Fruit fly (Drosophila melanogaster) whole organism, embryonic: ENCODE measurements around the gene CG43131.

Source experiments
- CG11695 ChIP-seq: fragments of 200-800 bp; sonication (Bioruptor generic); IDR thresholded peaks from 3 replicates; pipeline ENCODE4 v1.3.6; 2022; ENCODE audit warnings: missing biosample characterization, missing genetic modification characterization
- CG11723 ChIP-seq: fragments of 200-800 bp; sonication (Bioruptor generic); optimal IDR thresholded peaks from 2 replicates; lab custom pipeline; 2017; ENCODE audit warnings: missing biosample characterization, mild to moderate bottlenecking, missing genetic modification characterization
- CG12071 ChIP-seq: fragments of 200-800 bp; sonication (Bioruptor generic); optimal IDR thresholded peaks from 3 replicates; lab custom pipeline; 2018; ENCODE audit warnings: missing biosample characterization, mild to moderate bottlenecking, missing genetic modification characterization
- CG13287 ChIP-seq: fragments of 200-800 bp; sonication (Bioruptor generic); IDR thresholded peaks from 2 replicates; pipeline ENCODE4 v1.3.6; 2022; ENCODE audit warnings: missing biosample characterization, missing genetic modification characterization; ENCODE audit not compliant: partially characterized antibody
- CG13424 ChIP-seq: fragments of 200-800 bp; sonication (Bioruptor generic); optimal IDR thresholded peaks from 2 replicates; lab custom pipeline; 2019; ENCODE audit warnings: missing biosample characterization, mild to moderate bottlenecking, missing genetic modification characterization, moderate library complexity
- CG14710 ChIP-seq: fragments of 200-800 bp; sonication (Bioruptor generic); optimal IDR thresholded peaks from 3 replicates; lab custom pipeline; 2019; ENCODE audit warnings: missing biosample characterization, mild to moderate bottlenecking, missing genetic modification characterization, moderate library complexity
- CG15011 ChIP-seq: fragments of 200-800 bp; sonication (Bioruptor generic); optimal IDR thresholded peaks from 3 replicates; lab custom pipeline; 2018; ENCODE audit warnings: missing biosample characterization, mild to moderate bottlenecking, missing genetic modification characterization
- CG15601 ChIP-seq: fragments of 200-800 bp; sonication (Bioruptor generic); optimal IDR thresholded peaks from 3 replicates; lab custom pipeline; 2019; ENCODE audit warnings: missing biosample characterization, mild to moderate bottlenecking, missing genetic modification characterization, moderate library complexity
- CG15696 ChIP-seq: fragments of 200-800 bp; sonication (Bioruptor generic); optimal IDR thresholded peaks from 2 replicates; lab custom pipeline; 2019; ENCODE audit warnings: missing biosample characterization, mild to moderate bottlenecking, missing genetic modification characterization, moderate library complexity
- CG18476 ChIP-seq: fragments of 200-800 bp; sonication (Bioruptor generic); optimal IDR thresholded peaks from 2 replicates; lab custom pipeline; 2016; ENCODE audit warnings: missing biosample characterization, mild to moderate bottlenecking, missing genetic modification characterization
- CG2120 ChIP-seq: fragments of 200-800 bp; sonication (Bioruptor generic); optimal IDR thresholded peaks from 3 replicates; lab custom pipeline; 2016; ENCODE audit warnings: missing biosample characterization, missing genetic modification characterization
- CG2712 ChIP-seq: fragments of 200-800 bp; optimal IDR thresholded peaks from 3 replicates; lab custom pipeline; 2019; ENCODE audit warnings: missing biosample characterization, mild to moderate bottlenecking, missing genetic modification characterization, moderate library complexity
- CG3281 ChIP-seq: fragments of 200-800 bp; sonication (Bioruptor generic); optimal IDR thresholded peaks from 3 replicates; lab custom pipeline; 2017; ENCODE audit warnings: missing biosample characterization, mild to moderate bottlenecking, missing genetic modification characterization
- CG33213 ChIP-seq: fragments of 200-800 bp; sonication (Bioruptor generic); optimal IDR thresholded peaks from 3 replicates; lab custom pipeline; 2016; ENCODE audit warnings: missing biosample characterization, missing genetic modification characterization
- CG34422 ChIP-seq: fragments of 200-800 bp; sonication (Bioruptor generic); IDR thresholded peaks from 3 replicates; pipeline ENCODE4 v1.3.6; 2022; ENCODE audit warnings: missing biosample characterization, missing genetic modification characterization
- CG4404 ChIP-seq: fragments of 200-800 bp; sonication (Bioruptor generic); IDR thresholded peaks from 2 replicates; pipeline ENCODE4 v1.3.6; 2022; ENCODE audit warnings: missing biosample characterization, missing genetic modification characterization
- CG4707 ChIP-seq: fragments of 200-800 bp; sonication (Bioruptor generic); optimal IDR thresholded peaks from 2 replicates; lab custom pipeline; 2018; ENCODE audit warnings: missing biosample characterization, mild to moderate bottlenecking, missing genetic modification characterization, moderate library complexity
- CG6765 ChIP-seq: fragments of 200-800 bp; sonication (Bioruptor generic); optimal IDR thresholded peaks from 3 replicates; lab custom pipeline; 2017; ENCODE audit warnings: missing biosample characterization, mild to moderate bottlenecking, missing genetic modification characterization
- CG7357 ChIP-seq: fragments of 200-800 bp; sonication (Bioruptor generic); IDR thresholded peaks from 3 replicates; pipeline ENCODE4 v1.3.6; 2022; ENCODE audit warnings: missing biosample characterization, missing genetic modification characterization
- CG7556 ChIP-seq: fragments of 200-800 bp; sonication (Bioruptor generic); optimal IDR thresholded peaks from 2 replicates; lab custom pipeline; 2017; ENCODE audit warnings: missing biosample characterization, mild to moderate bottlenecking, missing genetic modification characterization
- CG8281 ChIP-seq: fragments of 200-800 bp; sonication (Bioruptor generic); optimal IDR thresholded peaks from 2 replicates; lab custom pipeline; 2018; ENCODE audit warnings: missing biosample characterization, mild to moderate bottlenecking, missing genetic modification characterization, moderate library complexity
- CG8478 ChIP-seq: fragments of >200 bp; optimal IDR thresholded peaks from 2 replicates; lab custom pipeline; 2018
- CG9727 ChIP-seq: fragments of 200-800 bp; sonication (Bioruptor generic); optimal IDR thresholded peaks from 3 replicates; lab custom pipeline; 2017; ENCODE audit warnings: missing biosample characterization, mild to moderate bottlenecking, missing genetic modification characterization
- Dfd ChIP-seq, 2 experiments: fragments of >200 bp; optimal IDR thresholded peaks; 2 replicates each; lab custom pipeline; 2017; ENCODE audit warnings: missing biosample characterization in 2 of 2, missing genetic modification characterization in 2 of 2
- Dip3 ChIP-seq: fragments of 200-800 bp; sonication (Bioruptor generic); optimal IDR thresholded peaks from 3 replicates; lab custom pipeline; 2016; ENCODE audit warnings: missing biosample characterization, missing genetic modification characterization
- E2f1 ChIP-seq: fragments of 200-800 bp; sonication (Bioruptor generic); IDR thresholded peaks from 2 replicates; pipeline ENCODE4 v1.3.6; 2022; ENCODE audit warnings: missing biosample characterization, missing genetic modification characterization
- Ets97D ChIP-seq: fragments of 200-800 bp; sonication (Bioruptor generic); optimal IDR thresholded peaks from 3 replicates; lab custom pipeline; 2016; ENCODE audit warnings: missing biosample characterization, missing genetic modification characterization
- HLH4C ChIP-seq: fragments of 200-800 bp; sonication (Bioruptor generic); IDR thresholded peaks from 3 replicates; pipeline ENCODE4 v1.3.6; 2022; ENCODE audit warnings: missing biosample characterization, missing genetic modification characterization; ENCODE audit not compliant: partially characterized antibody
- Hand ChIP-seq: fragments of 200-800 bp; sonication (Bioruptor generic); optimal IDR thresholded peaks from 2 replicates; lab custom pipeline; 2017; ENCODE audit warnings: mild to moderate bottlenecking, missing biosample characterization, missing genetic modification reagents, missing genetic modification characterization
- Mad ChIP-seq: fragments of 200-800 bp; sonication (Bioruptor generic); optimal IDR thresholded peaks from 2 replicates; lab custom pipeline; 2016; ENCODE audit warnings: missing biosample characterization, missing genetic modification characterization
- Nf-YA ChIP-seq: fragments of 200-800 bp; sonication (Bioruptor generic); IDR thresholded peaks from 2 replicates; pipeline ENCODE4 v1.3.6; 2022; ENCODE audit warnings: missing biosample characterization, missing genetic modification characterization
- Optix ChIP-seq: fragments of 200-800 bp; sonication (Bioruptor generic); IDR thresholded peaks from 3 replicates; pipeline ENCODE4 v1.3.6; 2022; ENCODE audit warnings: missing biosample characterization, missing genetic modification characterization
- Ssrp ChIP-seq: fragments of 200-800 bp; sonication (Bioruptor generic); optimal IDR thresholded peaks from 2 replicates; lab custom pipeline; 2018; ENCODE audit warnings: missing biosample characterization, mild to moderate bottlenecking, missing genetic modification characterization, moderate library complexity
- ab ChIP-seq: fragments of 200-800 bp; sonication (Bioruptor generic); optimal IDR thresholded peaks from 2 replicates; lab custom pipeline; 2016; ENCODE audit warnings: missing biosample characterization, missing genetic modification characterization
- cad ChIP-seq: fragments of >200 bp; optimal IDR thresholded peaks from 2 replicates; lab custom pipeline; 2017; ENCODE audit warnings: missing biosample characterization, missing genetic modification characterization
- cato ChIP-seq: fragments of 200-800 bp; sonication (Bioruptor generic); optimal IDR thresholded peaks from 2 replicates; lab custom pipeline; 2016; ENCODE audit warnings: missing biosample characterization, missing genetic modification characterization, borderline replicate concordance
- cg ChIP-seq: fragments of 200-800 bp; sonication (Bioruptor generic); optimal IDR thresholded peaks from 3 replicates; lab custom pipeline; 2019; ENCODE audit warnings: missing biosample characterization, mild to moderate bottlenecking, missing genetic modification characterization, moderate library complexity
- cwo ChIP-seq: fragments of 200-800 bp; sonication (Bioruptor generic); optimal IDR thresholded peaks from 3 replicates; lab custom pipeline; 2017; ENCODE audit warnings: missing biosample characterization, missing genetic modification characterization, mild to moderate bottlenecking, moderate library complexity, missing genetic modification reagents
- da ChIP-seq: fragments of 200-800 bp; sonication (Bioruptor generic); optimal IDR thresholded peaks from 2 replicates; lab custom pipeline; 2016; ENCODE audit warnings: missing biosample characterization, missing genetic modification characterization
- dpn ChIP-seq, 2 experiments: fragments of 200-800 bp; sonication (Bioruptor generic); optimal IDR thresholded peaks; 3 replicates each; lab custom pipeline; 2016; ENCODE audit warnings: missing biosample characterization in 2 of 2, missing genetic modification characterization in 2 of 2
- en ChIP-seq: fragments of 200-800 bp; sonication (Bioruptor generic); optimal IDR thresholded peaks from 2 replicates; lab custom pipeline; 2016; ENCODE audit warnings: missing biosample characterization, missing genetic modification characterization
- esg ChIP-seq: fragments of 200-800 bp; sonication (Bioruptor generic); conservative IDR thresholded peaks from 2 replicates; pipeline ENCODE4 v1.3.6; 2022; ENCODE audit warnings: missing biosample characterization, missing genetic modification characterization
- fd64A ChIP-seq: fragments of 200-800 bp; sonication (Bioruptor generic); optimal IDR thresholded peaks from 3 replicates; lab custom pipeline; 2018; ENCODE audit warnings: missing biosample characterization, mild to moderate bottlenecking, missing genetic modification characterization
- fd96Cb ChIP-seq: fragments of 200-800 bp; sonication (Bioruptor generic); optimal IDR thresholded peaks from 2 replicates; lab custom pipeline; 2018; ENCODE audit warnings: missing biosample characterization, mild to moderate bottlenecking, missing genetic modification characterization, moderate library complexity
- insv ChIP-seq, 2 experiments: fragments of 200-800 bp; sonication (Bioruptor generic); optimal IDR thresholded peaks; 3 replicates each; lab custom pipeline; 2016 to 2018; ENCODE audit warnings: missing biosample characterization in 2 of 2, missing genetic modification characterization in 2 of 2
- inv ChIP-seq: fragments of 200-800 bp; sonication (Bioruptor generic); IDR thresholded peaks from 2 replicates; pipeline ENCODE4 v1.3.6; 2022; ENCODE audit warnings: missing biosample characterization, missing genetic modification characterization; ENCODE audit not compliant: partially characterized antibody
- pita ChIP-seq: fragments of 200-800 bp; sonication (Bioruptor generic); optimal IDR thresholded peaks from 2 replicates; lab custom pipeline; 2017; ENCODE audit warnings: missing biosample characterization, mild to moderate bottlenecking, missing genetic modification characterization
- pnt ChIP-seq: fragments of 200-800 bp; sonication (Bioruptor generic); optimal IDR thresholded peaks from 3 replicates; lab custom pipeline; 2016; ENCODE audit warnings: missing biosample characterization, missing genetic modification characterization
- sens-2 ChIP-seq: fragments of 200-800 bp; sonication (Bioruptor generic); IDR thresholded peaks from 2 replicates; pipeline ENCODE4 v1.3.6; 2022; ENCODE audit warnings: missing biosample characterization, missing genetic modification characterization
- seq ChIP-seq: fragments of 200-800 bp; sonication (Bioruptor generic); IDR thresholded peaks from 2 replicates; pipeline ENCODE4 v1.3.6; 2022; ENCODE audit warnings: missing biosample characterization, missing genetic modification characterization
- stwl ChIP-seq: fragments of 200-800 bp; sonication (Bioruptor generic); optimal IDR thresholded peaks from 3 replicates; lab custom pipeline; 2018; ENCODE audit warnings: missing biosample characterization, mild to moderate bottlenecking, missing genetic modification characterization, moderate library complexity
- unpg ChIP-seq: fragments of 200-800 bp; sonication (Bioruptor generic); optimal IDR thresholded peaks from 3 replicates; lab custom pipeline; 2018; ENCODE audit warnings: missing biosample characterization, mild to moderate bottlenecking, missing genetic modification characterization, moderate library complexity

CG43131 gene

dm6 chr3R:5060281-5060668 is 48.7 kb downstream of the CG43131 start (continued):
- TF ChIP-seq ab (GFP tag; lab: Kevin White, UChicago) (no peak), CG15011 (no peak), da (GFP tag; lab: Kevin White, UChicago) (no peak), CG15696 (tag; lab: Kevin White, UChicago) (no peak), CG12071 (GFP tag; lab: Kevin White, UChicago) (no peak), CG13287 (GFP tag; lab: Robert Waterston, UW) (no peak), CG15601 (tag; lab: Kevin White, UChicago) (no peak), CG4707 (GFP tag; lab: Kevin White, UChicago) (no peak), Ssrp (tag; lab: Kevin White, UChicago) (no peak), insv (GFP tag; optimal IDR thresholded peaks at IDR 0.05; lab: Kevin White, UChicago) (no peak), fd96Cb (peak; percentile 41), CG9727 (no peak), CG8478 (lab: Kevin White, UChicago) (no peak), cato (no peak), CG14710 (tag; lab: Kevin White, UChicago) (no peak), HLH4C (no peak), cad (GFP tag; lab: Kevin White, UChicago) (no peak), pita (GFP tag; lab: Kevin White, UChicago) (no peak), Hand (GFP tag; lab: Kevin White, UChicago) (no peak), dpn (GFP tag; optimal IDR thresholded peaks at IDR 0.05; lab: Kevin White, UChicago) (peak in 1 of 2 experiments; percentile 6), CG7357 (GFP tag; lab: Robert Waterston, UW) (no peak), pnt (GFP tag; lab: Kevin White, UChicago) (no peak), CG8281 (tag; lab: Kevin White, UChicago) (no peak), Nf-YA (GFP tag; lab: Robert Waterston, UW) (no peak), en (GFP tag; lab: Kevin White, UChicago) (no peak), inv (GFP tag; lab: Robert Waterston, UW) (no peak), CG6765 (GFP tag; lab: Kevin White, UChicago) (no peak), CG34422 (GFP tag; lab: Robert Waterston, UW) (no peak), CG7556 (GFP tag; lab: Kevin White, UChicago) (no peak), stwl (tag; lab: Kevin White, UChicago) (no peak), CG3281 (no peak), fd64A (GFP tag; lab: Kevin White, UChicago) (no peak), CG33213 (GFP tag; lab: Kevin White, UChicago) (no peak), CG4404 (GFP tag; lab: Robert Waterston, UW) (no peak), seq (GFP tag; lab: Robert Waterston, UW) (no peak), cg (GFP tag; lab: Kevin White, UChicago) (no peak), Dip3 (no peak), Mad (no peak), E2f1 (GFP tag; lab: Robert Waterston, UW) (no peak), Ets97D (GFP tag; lab: Kevin White, UChicago) (no peak), cwo (GFP tag; lab: Kevin White, UChicago) (no peak), CG11695 (GFP tag; lab: Robert Waterston, UW) (no peak), Dfd (GFP tag; optimal IDR thresholded peaks at IDR 0.05; lab: Kevin White, UChicago) (no peak), CG2120 (GFP tag; lab: Kevin White, UChicago) (no peak), unpg (GFP tag; lab: Kevin White, UChicago) (peak; percentile 31), CG18476 (GFP tag; lab: Kevin White, UChicago) (peak; percentile 30), sens-2 (no peak), CG11723 (no peak), CG13424 (tag; lab: Kevin White, UChicago) (no peak), CG2712 (tag; lab: Kevin White, UChicago) (peak; percentile 42), esg (no peak), Optix (GFP tag; lab: Robert Waterston, UW) (no peak)
